Worm (Caenorhabditis elegans): Measurements from ENCODE around the gene F41F3.1.

DNA sequence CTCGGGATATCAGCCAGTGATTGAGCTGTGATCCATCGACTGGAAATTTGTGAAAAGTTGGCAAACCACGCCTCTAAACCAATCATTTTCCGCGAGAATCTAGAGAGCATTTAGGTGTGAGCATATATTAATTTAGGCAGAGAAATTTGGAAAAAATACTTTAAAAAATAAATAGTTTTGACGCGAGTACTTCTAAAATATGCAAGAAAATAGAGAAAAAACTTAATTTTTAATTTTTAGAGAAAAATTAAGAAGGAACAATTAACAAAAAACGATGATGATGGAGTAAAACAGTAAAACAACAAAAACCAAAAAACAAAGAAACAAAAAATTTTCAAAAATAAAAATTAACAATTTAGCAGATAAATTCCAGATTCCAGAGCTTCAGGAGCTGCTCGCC lies 47.5 kb upstream of the F41F3.1 start, which contains the start of gene txt-6:
- TF ChIP-seq cog-1 (tag; optimal IDR thresholded peaks at IDR 0.05) = no peak
- no peak for TF ChIP-seq flt-1 (GFP tag; IDR thresholded peaks at IDR 0.05)
- no peak for TF ChIP-seq ref-1 (GFP tag; conservative IDR thresholded peaks at IDR 0.05)
- no peak for TF ChIP-seq tab-1 (GFP tag; IDR thresholded peaks at IDR 0.05)
- TF ChIP-seq klf-2 (GFP tag; conservative IDR thresholded peaks at IDR 0.05) = no peak
- no peak for TF ChIP-seq med-1 (GFP tag; optimal IDR thresholded peaks at IDR 0.05; ENCODE audit: insufficient read depth)
